Fruit fly (Drosophila melanogaster) whole organism, embryonic: ENCODE data around the gene Pis.

Experiments used
- Abd-B ChIP-seq: fragments of 200-800 bp; sonication (Bioruptor generic); optimal IDR thresholded peaks from 2 replicates; lab custom pipeline; 2018; ENCODE audit warnings: missing biosample characterization, mild to moderate bottlenecking, missing genetic modification characterization, moderate library complexity
- CG10274 ChIP-seq: fragments of 200-800 bp; sonication (Bioruptor generic); optimal IDR thresholded peaks from 3 replicates; lab custom pipeline; 2017; ENCODE audit warnings: missing biosample characterization, mild to moderate bottlenecking, missing genetic modification characterization
- CG10565 ChIP-seq: fragments of 200-800 bp; sonication (Bioruptor generic); optimal IDR thresholded peaks from 3 replicates; lab custom pipeline; 2016; ENCODE audit warnings: missing biosample characterization, mild to moderate bottlenecking, missing genetic modification characterization
- CG11093 ChIP-seq: fragments of 200-800 bp; sonication (Bioruptor generic); IDR thresholded peaks from 3 replicates; pipeline ENCODE4 v1.3.6; 2022; ENCODE audit warnings: missing biosample characterization, missing genetic modification characterization
- CG11504 ChIP-seq: fragments of 200-800 bp; sonication (Bioruptor generic); optimal IDR thresholded peaks from 3 replicates; lab custom pipeline; 2019; ENCODE audit warnings: missing biosample characterization, mild to moderate bottlenecking, missing genetic modification characterization, moderate library complexity
- CG12299 ChIP-seq: fragments of 200-800 bp; sonication (Bioruptor generic); optimal IDR thresholded peaks from 2 replicates; lab custom pipeline; 2018; ENCODE audit warnings: missing biosample characterization, mild to moderate bottlenecking, missing genetic modification characterization
- CG14014 ChIP-seq: fragments of 200-800 bp; sonication (Bioruptor generic); IDR thresholded peaks from 2 replicates; pipeline ENCODE4 v1.3.6; 2022; ENCODE audit warnings: missing biosample characterization, missing genetic modification characterization
- CG15696 ChIP-seq: fragments of 200-800 bp; sonication (Bioruptor generic); optimal IDR thresholded peaks from 2 replicates; lab custom pipeline; 2019; ENCODE audit warnings: missing biosample characterization, mild to moderate bottlenecking, missing genetic modification characterization, moderate library complexity
- CG16815 ChIP-seq: fragments of 200-800 bp; sonication (Bioruptor generic); optimal IDR thresholded peaks from 3 replicates; lab custom pipeline; 2017; ENCODE audit warnings: missing biosample characterization, mild to moderate bottlenecking, missing genetic modification characterization
- CG2120 ChIP-seq: fragments of 200-800 bp; sonication (Bioruptor generic); optimal IDR thresholded peaks from 3 replicates; lab custom pipeline; 2016; ENCODE audit warnings: missing biosample characterization, missing genetic modification characterization
- CG32772 ChIP-seq: fragments of 200-800 bp; sonication (Bioruptor generic); IDR thresholded peaks from 2 replicates; pipeline ENCODE4 v1.3.6; 2022; ENCODE audit warnings: missing biosample characterization, missing genetic modification characterization
- CG34422 ChIP-seq: fragments of 200-800 bp; sonication (Bioruptor generic); IDR thresholded peaks from 3 replicates; pipeline ENCODE4 v1.3.6; 2022; ENCODE audit warnings: missing biosample characterization, missing genetic modification characterization
- CG7271 ChIP-seq: fragments of 200-800 bp; sonication (Bioruptor generic); optimal IDR thresholded peaks from 2 replicates; lab custom pipeline; 2018; ENCODE audit warnings: missing biosample characterization, mild to moderate bottlenecking, missing genetic modification characterization, moderate library complexity
- CG7839 ChIP-seq: fragments of 200-800 bp; sonication (Bioruptor generic); optimal IDR thresholded peaks from 3 replicates; lab custom pipeline; 2018; ENCODE audit warnings: missing biosample characterization, mild to moderate bottlenecking, missing genetic modification characterization, moderate library complexity
- CG7963 ChIP-seq: fragments of 200-800 bp; sonication (Bioruptor generic); IDR thresholded peaks from 3 replicates; pipeline ENCODE4 v1.3.6; 2022; ENCODE audit warnings: missing biosample characterization, missing genetic modification characterization; ENCODE audit not compliant: partially characterized antibody
- CTCF ChIP-seq: fragments of 200-800 bp; sonication (Bioruptor generic); optimal IDR thresholded peaks from 2 replicates; lab custom pipeline; 2017; ENCODE audit warnings: missing biosample characterization, mild to moderate bottlenecking, missing genetic modification characterization, moderate library complexity
- Camta ChIP-seq: fragments of 200-800 bp; sonication (Bioruptor generic); optimal IDR thresholded peaks from 2 replicates; lab custom pipeline; 2016; ENCODE audit warnings: missing biosample characterization, missing genetic modification characterization
- Dfd ChIP-seq, 2 experiments: fragments of >200 bp; optimal IDR thresholded peaks; 2 replicates each; lab custom pipeline; 2017; ENCODE audit warnings: missing biosample characterization in 2 of 2, missing genetic modification characterization in 2 of 2
- Dll ChIP-seq: fragments of 200-800 bp; sonication (Bioruptor generic); IDR thresholded peaks from 4 replicates; pipeline ENCODE4 v1.3.6; 2022; ENCODE audit warnings: missing biosample characterization, missing genetic modification characterization; ENCODE audit not compliant: partially characterized antibody
- ERR ChIP-seq: fragments of 200-800 bp; sonication (Bioruptor generic); optimal IDR thresholded peaks from 2 replicates; lab custom pipeline; 2016; ENCODE audit warnings: missing biosample characterization, missing genetic modification characterization
- HmgZ ChIP-seq: fragments of 200-800 bp; sonication (Bioruptor generic); optimal IDR thresholded peaks from 2 replicates; lab custom pipeline; 2018; ENCODE audit warnings: missing biosample characterization, mild to moderate bottlenecking, missing genetic modification characterization
- Lpt ChIP-seq: fragments of >200 bp; optimal IDR thresholded peaks from 2 replicates; lab custom pipeline; 2018; ENCODE audit warnings: missing biosample characterization, missing genetic modification characterization
- Myb ChIP-seq: fragments of 200-800 bp; sonication (Bioruptor generic); optimal IDR thresholded peaks from 2 replicates; lab custom pipeline; 2016; ENCODE audit warnings: missing biosample characterization, missing genetic modification characterization
- Nf-YA ChIP-seq: fragments of 200-800 bp; sonication (Bioruptor generic); IDR thresholded peaks from 2 replicates; pipeline ENCODE4 v1.3.6; 2022; ENCODE audit warnings: missing biosample characterization, missing genetic modification characterization
- Oaz ChIP-seq: fragments of 200-800 bp; sonication (Bioruptor generic); IDR thresholded peaks from 2 replicates; pipeline ENCODE4 v1.3.6; 2022; ENCODE audit warnings: missing biosample characterization, missing genetic modification characterization
- PHDP ChIP-seq: fragments of 200-800 bp; sonication (Bioruptor generic); optimal IDR thresholded peaks from 3 replicates; lab custom pipeline; 2018; ENCODE audit warnings: missing biosample characterization, mild to moderate bottlenecking, missing genetic modification characterization, moderate library complexity
- Sin3A ChIP-seq: fragments of >200 bp; optimal IDR thresholded peaks from 2 replicates; lab custom pipeline; 2018
- YL-1 ChIP-seq: fragments of 200-800 bp; sonication (Bioruptor generic); optimal IDR thresholded peaks from 3 replicates; lab custom pipeline; 2017; ENCODE audit warnings: missing biosample characterization, mild to moderate bottlenecking, missing genetic modification characterization
- az2 ChIP-seq: fragments of 200-800 bp; sonication (Bioruptor generic); optimal IDR thresholded peaks from 3 replicates; lab custom pipeline; 2016; ENCODE audit warnings: missing biosample characterization, missing genetic modification characterization
- danr ChIP-seq: fragments of 200-800 bp; sonication (Bioruptor generic); IDR thresholded peaks from 2 replicates; pipeline ENCODE4 v1.3.6; 2022; ENCODE audit warnings: missing biosample characterization, missing genetic modification characterization
- dati ChIP-seq: fragments of 200-800 bp; sonication (Bioruptor generic); IDR thresholded peaks from 2 replicates; pipeline ENCODE4 v1.3.6; 2022; ENCODE audit warnings: missing biosample characterization, missing genetic modification characterization
- dmrt99B ChIP-seq: fragments of 200-800 bp; sonication (Bioruptor generic); optimal IDR thresholded peaks from 2 replicates; lab custom pipeline; 2018; ENCODE audit warnings: missing biosample characterization, mild to moderate bottlenecking, missing genetic modification characterization, moderate library complexity
- exex ChIP-seq: fragments of 200-800 bp; sonication (Bioruptor generic); optimal IDR thresholded peaks from 4 replicates; lab custom pipeline; 2018; ENCODE audit warnings: missing biosample characterization, mild to moderate bottlenecking, missing genetic modification characterization, moderate library complexity
- gem ChIP-seq: fragments of 200-800 bp; sonication (Bioruptor generic); optimal IDR thresholded peaks from 2 replicates; lab custom pipeline; 2019; ENCODE audit warnings: missing biosample characterization, mild to moderate bottlenecking, missing genetic modification characterization, moderate library complexity
- gsb-n ChIP-seq: fragments of 200-800 bp; sonication (Bioruptor generic); optimal IDR thresholded peaks from 3 replicates; lab custom pipeline; 2018; ENCODE audit warnings: missing biosample characterization, mild to moderate bottlenecking, missing genetic modification characterization
- gt ChIP-seq: fragments of 200-800 bp; sonication (Bioruptor generic); IDR thresholded peaks from 2 replicates; pipeline ENCODE4 v1.3.6; 2022; ENCODE audit warnings: missing biosample characterization, missing genetic modification characterization
- insv ChIP-seq, 2 experiments: fragments of 200-800 bp; sonication (Bioruptor generic); optimal IDR thresholded peaks; 3 replicates each; lab custom pipeline; 2016 to 2018; ENCODE audit warnings: missing biosample characterization in 2 of 2, missing genetic modification characterization in 2 of 2
- mirr ChIP-seq: fragments of 200-800 bp; sonication (Bioruptor generic); optimal IDR thresholded peaks from 3 replicates; lab custom pipeline; 2018; ENCODE audit warnings: missing biosample characterization, mild to moderate bottlenecking, missing genetic modification characterization
- oc ChIP-seq: fragments of 200-800 bp; sonication (Bioruptor generic); optimal IDR thresholded peaks from 2 replicates; lab custom pipeline; 2018; ENCODE audit warnings: missing biosample characterization, mild to moderate bottlenecking, missing genetic modification characterization, moderate library complexity
- odd ChIP-seq: fragments of 200-800 bp; sonication (Bioruptor generic); optimal IDR thresholded peaks from 2 replicates; lab custom pipeline; 2017; ENCODE audit warnings: missing biosample characterization, mild to moderate bottlenecking, missing genetic modification characterization
- phol ChIP-seq: fragments of 200-800 bp; sonication (Bioruptor generic); optimal IDR thresholded peaks from 3 replicates; lab custom pipeline; 2018; ENCODE audit warnings: missing biosample characterization, mild to moderate bottlenecking, missing genetic modification characterization, moderate library complexity
- psq ChIP-seq: fragments of 200-800 bp; sonication (Bioruptor generic); optimal IDR thresholded peaks from 2 replicates; lab custom pipeline; 2017; ENCODE audit warnings: missing biosample characterization, missing genetic modification characterization
- ro ChIP-seq: fragments of 200-800 bp; sonication (Bioruptor generic); IDR thresholded peaks from 2 replicates; pipeline ENCODE4 v1.3.6; 2022; ENCODE audit warnings: missing biosample characterization, missing genetic modification characterization
- row ChIP-seq: fragments of 200-800 bp; sonication (Bioruptor generic); IDR thresholded peaks from 3 replicates; pipeline ENCODE4 v1.3.6; 2022; ENCODE audit warnings: missing biosample characterization, missing genetic modification characterization
- run ChIP-seq: fragments of 200-800 bp; sonication (Bioruptor generic); optimal IDR thresholded peaks from 3 replicates; lab custom pipeline; 2018; ENCODE audit warnings: missing biosample characterization, mild to moderate bottlenecking, missing genetic modification characterization
- stwl ChIP-seq: fragments of 200-800 bp; sonication (Bioruptor generic); optimal IDR thresholded peaks from 3 replicates; lab custom pipeline; 2018; ENCODE audit warnings: missing biosample characterization, mild to moderate bottlenecking, missing genetic modification characterization, moderate library complexity
- vfl ChIP-seq: fragments of 200-800 bp; sonication (Bioruptor generic); optimal IDR thresholded peaks from 2 replicates; lab custom pipeline; 2016; ENCODE audit warnings: missing biosample characterization, missing genetic modification characterization
- vnd ChIP-seq: fragments of 200-800 bp; sonication (Bioruptor generic); IDR thresholded peaks from 3 replicates; pipeline ENCODE4 v1.3.6; 2022; ENCODE audit warnings: missing biosample characterization, missing genetic modification characterization; ENCODE audit not compliant: partially characterized antibody
- z ChIP-seq: fragments of 200-800 bp; sonication (Bioruptor generic); IDR thresholded peaks from 3 replicates; pipeline ENCODE4 v1.3.6; 2022; ENCODE audit warnings: missing biosample characterization, missing genetic modification characterization
- zen2 ChIP-seq: fragments of 200-800 bp; sonication (Bioruptor generic); IDR thresholded peaks from 3 replicates; pipeline ENCODE4 v1.3.6; 2022; ENCODE audit warnings: missing biosample characterization, missing genetic modification characterization; ENCODE audit not compliant: partially characterized antibody

Pis gene

dm6 chrX:15709984-15710750 lies 6.6 kb upstream of the Pis start, which contains the start of the genes CG9281 and CG15601 (continued):
- TF ChIP-seq z (GFP tag; lab: Robert Waterston, UW), result no peak
- no peak for TF ChIP-seq CG16815 (GFP tag; lab: Kevin White, UChicago)
- no peak for TF ChIP-seq phol (tag; lab: Kevin White, UChicago)
- peak; percentile 23 for TF ChIP-seq Sin3A (lab: Kevin White, UChicago)
- TF ChIP-seq CG12299 (tag; lab: Kevin White, UChicago), result no peak
- TF ChIP-seq CG15696 (tag; lab: Kevin White, UChicago), result no peak
- TF ChIP-seq insv (GFP tag; optimal IDR thresholded peaks at IDR 0.05; lab: Kevin White, UChicago), result peak in 1 of 2 experiments; percentile 33

- TF ChIP-seq CG7839 (tag; lab: Kevin White, UChicago) (no peak), Abd-B (GFP tag; lab: Kevin White, UChicago) (no peak), row (GFP tag; lab: Robert Waterston, UW) (peak; percentile 60), Dfd (GFP tag; optimal IDR thresholded peaks at IDR 0.05; lab: Kevin White, UChicago) (no peak), CG11504 (no peak), az2 (GFP tag; lab: Kevin White, UChicago) (no peak), gem (tag; lab: Kevin White, UChicago) (no peak), Camta (GFP tag; lab: Kevin White, UChicago) (no peak), CG32772 (GFP tag; lab: Robert Waterston, UW) (no peak), Nf-YA (GFP tag; lab: Robert Waterston, UW) (no peak), CTCF (GFP tag; lab: Kevin White, UChicago) (no peak), Lpt (GFP tag; lab: Kevin White, UChicago) (no peak), dati (GFP tag; lab: Robert Waterston, UW) (no peak), vnd (GFP tag; lab: Robert Waterston, UW) (no peak), ro (GFP tag; lab: Robert Waterston, UW) (no peak), run (tag; lab: Kevin White, UChicago) (no peak), oc (tag; lab: Kevin White, UChicago) (no peak), vfl (GFP tag; lab: Kevin White, UChicago) (no peak), gsb-n (no peak), HmgZ (tag; lab: Kevin White, UChicago) (no peak), dmrt99B (no peak), Myb (GFP tag; lab: Kevin White, UChicago) (no peak), odd (no peak), danr (no peak), CG10565 (GFP tag; lab: Kevin White, UChicago) (no peak), stwl (tag; lab: Kevin White, UChicago) (no peak), ERR (GFP tag; lab: Kevin White, UChicago) (no peak), YL-1 (GFP tag; lab: Kevin White, UChicago) (no peak), CG10274 (peak; percentile 12), Dll (no peak), psq (GFP tag; lab: Kevin White, UChicago) (no peak), exex (tag; lab: Kevin White, UChicago) (no peak), CG34422 (GFP tag; lab: Robert Waterston, UW) (peak; percentile 42; the same call in 1 of the 3 replicates), CG11093 (GFP tag; lab: Robert Waterston, UW) (no peak), CG7271 (tag; lab: Kevin White, UChicago) (no peak), CG14014 (GFP tag; lab: Robert Waterston, UW) (no peak), Oaz (GFP tag; lab: Robert Waterston, UW) (no peak), gt (GFP tag; lab: Robert Waterston, UW) (no peak), zen2 (no peak), CG7963 (GFP tag; lab: Robert Waterston, UW) (no peak), CG2120 (GFP tag; lab: Kevin White, UChicago) (peak; percentile 8), mirr (no peak), PHDP (tag; lab: Kevin White, UChicago) (no peak)
Observed at dm6 chrX:15709624-15709983, 6.0 kb upstream of the Pis start.
